Worm (Caenorhabditis elegans): Measurements from ENCODE around the gene cht-2.

cht-2 gene

ce11 chrII:8498173-8498572 is 22.6 kb upstream of the cht-2 start:
- TF ChIP-seq snpc-4 (tag; optimal IDR thresholded peaks at IDR 0.05) (no peak), aha-1 (tag) (peak; percentile 86)

ce11 chrII:8499021-8499420 is 21.7 kb upstream of the cht-2 start:
- TF ChIP-seq php-3 (GFP tag; IDR thresholded peaks at IDR 0.05) = no peak
- TF ChIP-seq lin-13 (GFP tag; optimal IDR thresholded peaks at IDR 0.05) = no peak
- no peak for TF ChIP-seq vab-7 (GFP tag; IDR thresholded peaks at IDR 0.05)
- no peak for TF ChIP-seq saeg-2 (GFP tag; IDR thresholded peaks at IDR 0.05)
- no peak for TF ChIP-seq mxl-2 (GFP tag; conservative IDR thresholded peaks at IDR 0.05)
- no peak for TF ChIP-seq snpc-4 (tag; optimal IDR thresholded peaks at IDR 0.05)
- peak in 1 of 2 experiments; percentile 34 for TF ChIP-seq hif-1 (tag; optimal IDR thresholded peaks at IDR 0.05)
- 0 out of 2 replicates have a peak, but pooled peaks have one; percentile 32 for TF ChIP-seq hmg-1.1 (GFP tag; IDR thresholded peaks at IDR 0.05)
- TF ChIP-seq lim-7 (GFP tag; IDR thresholded peaks at IDR 0.05) = no peak
- TF ChIP-seq fos-1 (tag; optimal IDR thresholded peaks at IDR 0.05) = no peak
- no peak for TF ChIP-seq attf-4 (tag; optimal IDR thresholded peaks at IDR 0.05)
- TF ChIP-seq sdz-12 (GFP tag; optimal IDR thresholded peaks at IDR 0.05) = no peak
- no peak for TF ChIP-seq ZK546.5 (tag; optimal IDR thresholded peaks at IDR 0.05)
- TF ChIP-seq nhr-48 (tag; optimal IDR thresholded peaks at IDR 0.05) = no peak
- no peak for TF ChIP-seq lin-39 (tag; optimal IDR thresholded peaks at IDR 0.05)
- no peak for TF ChIP-seq zip-11 (GFP tag; IDR thresholded peaks at IDR 0.05)
- TF ChIP-seq D1046.2 (GFP tag; IDR thresholded peaks at IDR 0.05) = no peak
- no peak for TF ChIP-seq daf-19 (GFP tag; conservative IDR thresholded peaks at IDR 0.05)
- no peak for TF ChIP-seq F44E2.7 (GFP tag; IDR thresholded peaks at IDR 0.05)
- no peak; the same call in none of the 2 replicates for TF ChIP-seq set-16 (GFP tag; IDR thresholded peaks at IDR 0.05)
- TF ChIP-seq tra-1 (GFP tag; IDR thresholded peaks at IDR 0.05) = no peak
- peak in 1 of 2 experiments; percentile 37 for TF ChIP-seq daf-16 (GFP tag; optimal IDR thresholded peaks at IDR 0.05)
- TF ChIP-seq daf-16 (tag; optimal IDR thresholded peaks at IDR 0.05) = no peak
- TF ChIP-seq dpl-1 (GFP tag; optimal IDR thresholded peaks at IDR 0.05) = no peak
- TF ChIP-seq F49E8.2 (tag; optimal IDR thresholded peaks at IDR 0.05; ENCODE audit: borderline replicate concordance) = no peak
- no peak for TF ChIP-seq aha-1 (tag)
- no peak for TF ChIP-seq ceh-44 (GFP tag; IDR thresholded peaks at IDR 0.05)
- no peak for TF ChIP-seq skn-1 (tag; optimal IDR thresholded peaks at IDR 0.05)
- TF ChIP-seq arid-1 (GFP tag; conservative IDR thresholded peaks at IDR 0.05) = no peak
- no peak for TF ChIP-seq pha-4 (GFP tag; IDR thresholded peaks at IDR 0.05)
- TF ChIP-seq pha-4 (tag; optimal IDR thresholded peaks at IDR 0.05) = no peak
- no peak for TF ChIP-seq ztf-11 (tag; optimal IDR thresholded peaks at IDR 0.05)
- no peak for TF ChIP-seq nhr-10 (tag; optimal IDR thresholded peaks at IDR 0.05)
- 0 out of 2 replicates have a peak, but pooled peaks have one; percentile 9 for TF ChIP-seq lin-38 (GFP tag; IDR thresholded peaks at IDR 0.05)
- peak; percentile 40 for TF ChIP-seq nhr-11 (tag; optimal IDR thresholded peaks at IDR 0.05)
- TF ChIP-seq spr-3 (GFP tag; optimal IDR thresholded peaks at IDR 0.05) = no peak
- TF ChIP-seq Y5F2A.4 (GFP tag; optimal IDR thresholded peaks at IDR 0.05) = no peak
- no peak for TF ChIP-seq zag-1 (tag; optimal IDR thresholded peaks at IDR 0.05)
- TF ChIP-seq unc-62 (GFP tag; optimal IDR thresholded peaks at IDR 0.05 in 1 of 2) = peak in 1 of 2 experiments; percentile 72
- TF ChIP-seq unc-62 (tag; optimal IDR thresholded peaks at IDR 0.05) = no peak
- no peak for TF ChIP-seq egl-43 (GFP tag; IDR thresholded peaks at IDR 0.05)
- no peak for TF ChIP-seq nhr-42 (GFP tag; IDR thresholded peaks at IDR 0.05)
- peak; percentile 51 for TF ChIP-seq hlh-11 (tag; optimal IDR thresholded peaks at IDR 0.05)
- no peak for TF ChIP-seq lin-15B (tag; optimal IDR thresholded peaks at IDR 0.05)
- TF ChIP-seq jun-1 (tag; optimal IDR thresholded peaks at IDR 0.05) = no peak
- TF ChIP-seq nhr-76 (tag; optimal IDR thresholded peaks at IDR 0.05) = no peak
- TF ChIP-seq gei-8 (GFP tag; optimal IDR thresholded peaks at IDR 0.05) = no peak
- TF ChIP-seq mep-1 (tag; optimal IDR thresholded peaks at IDR 0.05) = no peak
- TF ChIP-seq mdt-29 (GFP tag; IDR thresholded peaks at IDR 0.05) = no peak
- TF ChIP-seq F37D6.2 (tag; optimal IDR thresholded peaks at IDR 0.05) = no peak

Measured in whole organism, L4 larva.